Fruit fly (Drosophila melanogaster) whole organism, prepupa: ENCODE results near the gene dpr14.

Source experiments
- CG10669 ChIP-seq: fragments of 200-800 bp; sonication (Bioruptor generic); optimal IDR thresholded peaks from 3 replicates; lab custom pipeline; 2018; ENCODE audit warnings: missing biosample characterization, mild to moderate bottlenecking, missing genetic modification characterization, moderate library complexity
- CG1621 ChIP-seq: fragments of 200-800 bp; sonication (Bioruptor generic); optimal IDR thresholded peaks from 3 replicates; lab custom pipeline; 2018; ENCODE audit warnings: missing biosample characterization, mild to moderate bottlenecking, missing genetic modification characterization
- CG3032 ChIP-seq: fragments of 200-800 bp; optimal IDR thresholded peaks from 2 replicates; lab custom pipeline; 2019; ENCODE audit warnings: missing biosample characterization, mild to moderate bottlenecking, missing genetic modification characterization, moderate library complexity
- CG31627 ChIP-seq: fragments of 200-800 bp; sonication (Bioruptor generic); optimal IDR thresholded peaks from 3 replicates; lab custom pipeline; 2016; ENCODE audit warnings: missing biosample characterization, missing genetic modification characterization
- CG32006 ChIP-seq: fragments of 200-800 bp; sonication (Bioruptor generic); optimal IDR thresholded peaks from 3 replicates; lab custom pipeline; 2017; ENCODE audit warnings: missing biosample characterization, mild to moderate bottlenecking, missing genetic modification characterization
- CG6854 ChIP-seq: fragments of 200-800 bp; sonication (Bioruptor generic); optimal IDR thresholded peaks from 2 replicates; lab custom pipeline; 2017; ENCODE audit warnings: missing biosample characterization, mild to moderate bottlenecking, missing genetic modification characterization
- CG7368 ChIP-seq: fragments of 200-800 bp; sonication (Bioruptor generic); optimal IDR thresholded peaks from 3 replicates; lab custom pipeline; 2016; ENCODE audit warnings: missing biosample characterization, missing genetic modification characterization
- CG8319 ChIP-seq: fragments of 200-800 bp; sonication (Bioruptor generic); optimal IDR thresholded peaks from 3 replicates; lab custom pipeline; 2016; ENCODE audit warnings: missing biosample characterization, missing genetic modification characterization
- CG9139 ChIP-seq: fragments of 200-800 bp; sonication (Bioruptor generic); optimal IDR thresholded peaks from 3 replicates; lab custom pipeline; 2017; ENCODE audit warnings: missing biosample characterization, mild to moderate bottlenecking, missing genetic modification characterization
- Eip78C ChIP-seq: fragments of 200-800 bp; sonication (Bioruptor generic); peaks from one replicate; lab custom pipeline; 2016; ENCODE audit warnings: missing biosample characterization, missing genetic modification characterization
- Ets21C ChIP-seq: fragments of 200-800 bp; sonication (Bioruptor generic); optimal IDR thresholded peaks from 3 replicates; lab custom pipeline; 2016; ENCODE audit warnings: missing biosample characterization, missing genetic modification characterization
- Ets96B ChIP-seq: fragments of 200-800 bp; optimal IDR thresholded peaks from 2 replicates; lab custom pipeline; 2019; ENCODE audit warnings: missing biosample characterization, mild to moderate bottlenecking, missing genetic modification characterization, moderate library complexity
- Hr38 ChIP-seq: sonication (Bioruptor generic); optimal IDR thresholded peaks from 2 replicates; lab custom pipeline; 2016; ENCODE audit warnings: missing biosample characterization, missing genetic modification characterization
- Hr39 ChIP-seq: fragments of 200-800 bp; sonication (Bioruptor generic); optimal IDR thresholded peaks from 2 replicates; lab custom pipeline; 2016; ENCODE audit warnings: missing biosample characterization, missing genetic modification characterization
- Hr4 ChIP-seq: fragments of 200-800 bp; sonication (Bioruptor generic); optimal IDR thresholded peaks from 3 replicates; lab custom pipeline; 2016; ENCODE audit warnings: missing biosample characterization, missing genetic modification characterization
- Met ChIP-seq: fragments of 200-800 bp; sonication (Bioruptor generic); optimal IDR thresholded peaks from 3 replicates; lab custom pipeline; 2016; ENCODE audit warnings: missing biosample characterization, missing genetic modification characterization
- OdsH ChIP-seq: fragments of 200-800 bp; sonication (Bioruptor generic); optimal IDR thresholded peaks from 3 replicates; lab custom pipeline; 2016; ENCODE audit warnings: missing biosample characterization, missing genetic modification characterization
- Smox ChIP-seq: fragments of 200-800 bp; sonication (Bioruptor generic); optimal IDR thresholded peaks from 3 replicates; lab custom pipeline; 2016; ENCODE audit warnings: missing biosample characterization, missing genetic modification characterization
- Sox102F ChIP-seq: fragments of 200-800 bp; sonication (Bioruptor generic); optimal IDR thresholded peaks from 2 replicates; lab custom pipeline; 2016; ENCODE audit warnings: missing biosample characterization, mild to moderate bottlenecking, missing genetic modification characterization
- achi ChIP-seq: fragments of 200-800 bp; sonication (Bioruptor generic); optimal IDR thresholded peaks from 3 replicates; lab custom pipeline; 2016; ENCODE audit warnings: missing biosample characterization, missing genetic modification characterization
- acj6 ChIP-seq: fragments of 200-800 bp; sonication (Bioruptor generic); optimal IDR thresholded peaks from 3 replicates; lab custom pipeline; 2016; ENCODE audit warnings: missing biosample characterization, missing genetic modification characterization
- cyc ChIP-seq: fragments of 200-800 bp; sonication (Bioruptor generic); optimal IDR thresholded peaks from 3 replicates; lab custom pipeline; 2016; ENCODE audit warnings: missing biosample characterization, missing genetic modification characterization
- dac ChIP-seq: fragments of 200-800 bp; sonication (Bioruptor generic); optimal IDR thresholded peaks from 2 replicates; lab custom pipeline; 2017; ENCODE audit warnings: missing biosample characterization, mild to moderate bottlenecking, missing genetic modification characterization
- eg ChIP-seq: fragments of 200-800 bp; sonication (Bioruptor generic); IDR thresholded peaks from 3 replicates; pipeline ENCODE4 v1.3.6; 2022; ENCODE audit warnings: missing biosample characterization, missing genetic modification characterization
- esn ChIP-seq: fragments of 200-800 bp; sonication (Bioruptor generic); optimal IDR thresholded peaks from 2 replicates; lab custom pipeline; 2016; ENCODE audit warnings: missing biosample characterization, mild to moderate bottlenecking, missing genetic modification characterization, moderate library complexity
- fd59A ChIP-seq: fragments of 200-800 bp; sonication (Bioruptor generic); optimal IDR thresholded peaks from 2 replicates; lab custom pipeline; 2017; ENCODE audit warnings: missing biosample characterization, mild to moderate bottlenecking, missing genetic modification characterization, missing genetic modification reagents
- fd85E ChIP-seq: fragments of 200-800 bp; sonication (Bioruptor generic); optimal IDR thresholded peaks from 3 replicates; lab custom pipeline; 2016; ENCODE audit warnings: missing biosample characterization, missing genetic modification characterization
- spab ChIP-seq: fragments of 200-800 bp; sonication (Bioruptor generic); optimal IDR thresholded peaks from 2 replicates; lab custom pipeline; 2017; ENCODE audit warnings: missing biosample characterization, mild to moderate bottlenecking, missing genetic modification characterization, missing genetic modification reagents
- svp ChIP-seq: fragments of 200-800 bp; sonication (Bioruptor generic); peaks from one replicate; lab custom pipeline; 2016; ENCODE audit warnings: missing biosample characterization, missing genetic modification characterization

dpr14 gene

dm6 chrX:7881579-7881978, 26.5 kb downstream of the dpr14 start, which contains the start of gene Ir7e:
Ir7e (minus strand) TSS chrX:7881679.
- TF ChIP-seq CG31627 (GFP tag; lab: Kevin White, UChicago) (no peak), Hr39 (GFP tag; lab: Kevin White, UChicago) (no peak), CG6854 (GFP tag; lab: Kevin White, UChicago) (no peak), acj6 (GFP tag; lab: Kevin White, UChicago) (no peak), CG7368 (GFP tag; lab: Kevin White, UChicago) (no peak), eg (GFP tag; lab: Robert Waterston, UW) (no peak), svp (no peak)

- no peak for TF ChIP-seq dac (GFP tag; lab: Kevin White, UChicago)
- TF ChIP-seq fd85E (GFP tag; lab: Kevin White, UChicago): no peak
- TF ChIP-seq cyc (GFP tag; lab: Kevin White, UChicago): no peak
- TF ChIP-seq CG1621 (tag; lab: Kevin White, UChicago): no peak
- TF ChIP-seq CG7368 (GFP tag; lab: Kevin White, UChicago): no peak
- TF ChIP-seq spab (GFP tag; lab: Kevin White, UChicago): no peak
- no peak for TF ChIP-seq Hr4
Observed at dm6 chrX:7878736-7879135, 29.4 kb downstream of the dpr14 start, which contains the start of gene Ir7d. Ir7d (minus strand) TSS chrX:7878836.

dm6 chrX:7874094-7874493, 34.0 kb downstream of the dpr14 start, which contains the start of gene Ir7c:
Ir7c (plus strand) TSS chrX:7874394.
- TF ChIP-seq dac (GFP tag; lab: Kevin White, UChicago) (no peak), Ets21C (GFP tag; lab: Kevin White, UChicago) (no peak), achi (no peak), svp (no peak), CG6854 (GFP tag; lab: Kevin White, UChicago) (no peak), Hr39 (GFP tag; lab: Kevin White, UChicago) (no peak), fd59A (no peak), Smox (GFP tag; lab: Kevin White, UChicago) (no peak), CG9139 (no peak), Sox102F (GFP tag; lab: Kevin White, UChicago) (no peak), CG1621 (tag; lab: Kevin White, UChicago) (no peak), Hr4 (no peak), Eip78C (GFP tag; lab: Kevin White, UChicago) (no peak)

DNA sequence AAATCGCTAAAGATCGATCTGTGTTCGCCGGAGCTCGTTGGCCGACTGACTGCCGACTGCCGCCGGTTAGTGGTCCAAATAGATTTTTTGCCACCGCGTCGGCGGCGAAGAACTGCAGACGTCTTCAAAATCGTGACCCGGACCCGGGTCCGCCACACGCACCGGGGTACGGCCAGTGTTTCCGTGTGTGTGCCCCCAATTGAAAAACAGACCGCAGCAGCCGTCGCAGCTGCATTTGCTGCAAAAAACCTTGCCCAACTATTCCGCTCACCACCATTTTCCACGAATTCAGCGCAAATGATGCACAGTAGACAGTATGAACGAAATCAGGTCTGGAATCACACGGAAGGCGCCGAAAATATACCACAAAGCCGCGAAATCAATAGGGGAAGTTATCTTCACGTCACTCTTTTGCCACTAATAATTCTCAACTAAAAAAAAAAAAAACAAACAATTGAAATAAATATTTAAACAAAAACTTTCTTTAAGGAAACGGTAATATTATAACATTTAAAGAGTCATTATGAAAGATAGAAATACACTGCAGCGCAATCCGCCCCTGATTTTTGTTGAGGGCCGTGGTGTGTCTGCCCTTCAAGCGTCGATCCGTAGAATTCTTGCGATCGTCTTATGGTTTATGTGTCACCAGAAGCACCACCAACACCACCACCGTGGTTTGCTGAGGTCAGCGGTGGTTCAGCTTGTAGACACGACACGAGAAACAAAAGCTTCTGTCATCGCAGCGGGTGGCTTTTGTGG, 34.7 kb downstream of the dpr14 start, which contains the start of gene dec:
TSS of gene dec (minus strand) at position 51 of the 759 bp plus-strand sequence.
- TF ChIP-seq CG1621 (tag; lab: Kevin White, UChicago) (no peak), spab (GFP tag; lab: Kevin White, UChicago) (no peak), Hr38 (GFP tag; lab: Kevin White, UChicago) (no peak)

DNA sequence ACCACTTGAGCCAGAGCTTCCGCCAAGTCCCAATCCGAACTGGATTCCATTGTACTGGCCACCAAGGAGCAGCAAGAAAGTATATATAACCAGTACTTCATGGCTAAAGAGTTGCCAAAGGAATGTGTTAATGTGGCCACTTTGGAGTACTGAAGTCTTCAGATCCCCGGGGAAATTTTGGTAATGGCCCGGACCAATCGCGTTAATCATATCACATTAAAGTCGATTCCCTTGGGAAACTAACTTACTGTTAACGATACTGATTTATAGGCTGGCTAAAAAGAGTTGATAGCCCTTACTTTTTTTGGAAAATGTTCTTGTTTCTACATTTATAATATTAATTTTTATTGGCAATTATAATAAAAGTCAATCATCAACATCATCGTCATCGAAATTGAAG, 41.2 kb downstream of the dpr14 start, which contains the start of gene Ir7b:
TSS of gene Ir7b (minus strand) at position 101 of the 400 bp plus-strand sequence.
- TF ChIP-seq Met (GFP tag; lab: Kevin White, UChicago) (no peak), OdsH (GFP tag; lab: Kevin White, UChicago) (no peak), CG32006 (GFP tag; lab: Kevin White, UChicago) (no peak), spab (GFP tag; lab: Kevin White, UChicago) (no peak)
- TF ChIP-seq, all 60 proteins: peak for 0

DNA sequence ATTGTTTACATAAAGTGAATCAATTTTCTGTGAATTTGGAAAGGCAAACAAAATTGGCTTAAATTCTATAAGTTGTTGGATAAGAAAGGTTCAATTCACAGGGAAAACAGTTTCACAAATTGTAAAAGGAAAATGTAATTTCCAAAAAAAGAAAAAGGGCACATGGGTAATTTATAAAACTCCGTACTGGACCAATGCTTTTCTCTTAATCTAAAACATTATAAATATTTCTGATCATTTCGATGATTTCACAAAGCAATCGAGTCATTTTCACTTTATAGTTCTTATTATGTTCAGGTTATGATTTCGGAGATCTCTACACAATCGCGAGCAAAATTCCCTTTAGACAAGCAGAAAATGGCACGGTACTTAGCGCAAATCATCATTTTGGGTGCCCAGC, 50.2 kb downstream of the dpr14 start, which contains the start of gene CG1409:
TSS of gene CG1409 (plus strand) at position 301 of the 400 bp plus-strand sequence.
- TF ChIP-seq CG3032 (tag; lab: Kevin White, UChicago): no peak
- no peak for TF ChIP-seq CG1621 (tag; lab: Kevin White, UChicago)
- TF ChIP-seq Ets96B: no peak
- no peak for TF ChIP-seq achi
- no peak for TF ChIP-seq CG7368 (GFP tag; lab: Kevin White, UChicago)
- TF ChIP-seq Sox102F (GFP tag; lab: Kevin White, UChicago): no peak
- no peak for TF ChIP-seq Hr38 (GFP tag; lab: Kevin White, UChicago)
- no peak for TF ChIP-seq CG8319 (GFP tag; lab: Kevin White, UChicago)
- TF ChIP-seq CG10669 (GFP tag; lab: Kevin White, UChicago): no peak
- TF ChIP-seq fd59A: no peak
- no peak for TF ChIP-seq esn (GFP tag; lab: Kevin White, UChicago)
- TF ChIP-seq Hr4: no peak
